Worm (Caenorhabditis elegans): ENCODE results near the gene C56G2.9.

Gene C56G2.9

DNA sequence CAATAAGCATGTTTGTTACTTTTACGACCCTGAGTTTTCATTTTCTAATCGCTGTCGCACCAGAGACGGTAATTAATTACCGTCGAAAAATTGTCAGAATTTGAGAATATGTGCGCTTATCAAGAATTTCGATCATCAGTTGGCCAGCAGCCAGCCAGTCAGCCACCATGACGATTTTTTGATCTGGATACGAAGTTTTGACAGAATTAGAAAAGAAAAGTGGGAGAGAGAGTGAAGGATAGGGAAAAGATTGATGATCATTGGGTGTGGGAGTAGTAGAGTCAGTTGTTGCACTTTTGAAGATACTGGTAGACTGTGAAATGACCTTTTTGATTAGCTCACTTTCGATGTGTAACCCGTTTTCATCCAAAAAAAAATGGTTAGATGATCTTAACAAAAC is 21.3 kb upstream of the C56G2.9 start:
- TF ChIP-seq elt-1 (tag; optimal IDR thresholded peaks at IDR 0.05) (peak; percentile 72), ceh-28 (tag; optimal IDR thresholded peaks at IDR 0.05) (no peak), lin-15B (tag; optimal IDR thresholded peaks at IDR 0.05) (peak; percentile 5), nhr-25 (tag; optimal IDR thresholded peaks at IDR 0.05) (peak; percentile 74), unc-62 (GFP tag; optimal IDR thresholded peaks at IDR 0.05) (peak; percentile 76), nhr-23 (tag; optimal IDR thresholded peaks at IDR 0.05) (peak; percentile 32), ceh-16 (tag; optimal IDR thresholded peaks at IDR 0.05) (no peak), nfya-1 (tag; optimal IDR thresholded peaks at IDR 0.05; ENCODE audit: insufficient read depth) (peak; percentile 19), lin-39 (tag; optimal IDR thresholded peaks at IDR 0.05) (peak; percentile 88)

ce11 chrIII:6362323-6362922 is 19.3 kb upstream of the C56G2.9 start:
- TF ChIP-seq nfya-1 (tag; optimal IDR thresholded peaks at IDR 0.05; ENCODE audit: insufficient read depth) (peak; percentile 33), pha-4 (tag; optimal IDR thresholded peaks at IDR 0.05) (peak; percentile 37), unc-62 (GFP tag; optimal IDR thresholded peaks at IDR 0.05) (no peak), nhr-43 (tag; optimal IDR thresholded peaks at IDR 0.05; ENCODE audit: poor library complexity, severe bottlenecking) (peak; percentile 71), ama-1 (optimal IDR thresholded peaks at IDR 0.05) (peak; percentile 31), tbx-2 (tag; optimal IDR thresholded peaks at IDR 0.05) (no peak), fos-1 (tag; optimal IDR thresholded peaks at IDR 0.05) (peak; percentile 7), fkh-2 (tag; optimal IDR thresholded peaks at IDR 0.05) (no peak), nhr-25 (tag; optimal IDR thresholded peaks at IDR 0.05) (peak; percentile 51), egl-27 (tag; optimal IDR thresholded peaks at IDR 0.05) (no peak), jun-1 (tag; optimal IDR thresholded peaks at IDR 0.05) (peak; percentile 40), elt-1 (tag; optimal IDR thresholded peaks at IDR 0.05) (peak; percentile 56), nhr-23 (tag; optimal IDR thresholded peaks at IDR 0.05) (peak; percentile 56), nhr-77 (tag; optimal IDR thresholded peaks at IDR 0.05) (no peak)

DNA sequence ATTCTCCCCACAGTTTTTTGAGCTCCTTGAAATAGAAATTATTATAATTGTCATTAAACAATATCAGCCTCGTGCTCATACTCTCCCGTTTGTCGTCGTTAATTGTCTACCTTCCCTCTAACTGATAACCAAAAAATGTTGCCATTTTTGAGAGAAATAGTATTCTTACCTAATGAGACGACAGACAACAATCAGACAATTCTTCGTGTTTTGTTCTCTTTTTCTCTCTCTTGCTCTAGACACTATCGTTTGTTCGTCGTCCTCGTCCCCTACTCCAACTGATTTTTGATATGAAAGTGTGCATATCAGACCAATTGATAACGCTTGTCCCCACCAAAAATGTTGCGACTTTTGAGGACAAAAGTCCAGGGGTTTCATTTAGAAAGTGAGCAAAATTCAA is 18.4 kb upstream of the C56G2.9 start:
- no peak for TF ChIP-seq tbx-2 (tag; optimal IDR thresholded peaks at IDR 0.05)
- TF ChIP-seq ztf-11 (tag; optimal IDR thresholded peaks at IDR 0.05), result no peak
- peak; percentile 98 for TF ChIP-seq pqm-1 (tag; optimal IDR thresholded peaks at IDR 0.05)
- no peak for TF ChIP-seq aly-2 (tag; optimal IDR thresholded peaks at IDR 0.05)
- no peak for TF ChIP-seq nhr-67 (tag; optimal IDR thresholded peaks at IDR 0.05)
- no peak for TF ChIP-seq lsy-12 (tag; optimal IDR thresholded peaks at IDR 0.05)
- no peak for TF ChIP-seq sea-2 (GFP tag; optimal IDR thresholded peaks at IDR 0.05)
- no peak for TF ChIP-seq mdl-1 (tag; optimal IDR thresholded peaks at IDR 0.05)
- no peak for TF ChIP-seq unc-62 (GFP tag; optimal IDR thresholded peaks at IDR 0.05)
- TF ChIP-seq snpc-4 (tag; optimal IDR thresholded peaks at IDR 0.05), result no peak
- no peak for TF ChIP-seq nfya-1 (tag; optimal IDR thresholded peaks at IDR 0.05; ENCODE audit: insufficient read depth)
- TF ChIP-seq mml-1 (tag; optimal IDR thresholded peaks at IDR 0.05), result no peak
- no peak for TF ChIP-seq elt-3 (tag; optimal IDR thresholded peaks at IDR 0.05)
- TF ChIP-seq daf-12 (tag; optimal IDR thresholded peaks at IDR 0.05), result no peak
- TF ChIP-seq nhr-12 (tag; optimal IDR thresholded peaks at IDR 0.05), result no peak
- no peak for TF ChIP-seq nhr-11 (tag; optimal IDR thresholded peaks at IDR 0.05)
- TF ChIP-seq skn-1 (tag; optimal IDR thresholded peaks at IDR 0.05), result peak; percentile 21
- no peak for TF ChIP-seq ceh-28 (tag; optimal IDR thresholded peaks at IDR 0.05)
- peak; percentile 97 for TF ChIP-seq elt-2 (tag; optimal IDR thresholded peaks at IDR 0.05)
- peak; percentile 19 for TF ChIP-seq jun-1 (tag; optimal IDR thresholded peaks at IDR 0.05)
- no peak for TF ChIP-seq zag-1 (tag; optimal IDR thresholded peaks at IDR 0.05)
- no peak for TF ChIP-seq nhr-76 (tag; optimal IDR thresholded peaks at IDR 0.05)
- TF ChIP-seq eor-1 (tag; optimal IDR thresholded peaks at IDR 0.05), result no peak
- no peak for TF ChIP-seq lin-39 (tag; optimal IDR thresholded peaks at IDR 0.05)
- no peak for TF ChIP-seq nhr-237 (tag; optimal IDR thresholded peaks at IDR 0.05)
- no peak for TF ChIP-seq elt-1 (tag; optimal IDR thresholded peaks at IDR 0.05)
- no peak for TF ChIP-seq fkh-10 (GFP tag; optimal IDR thresholded peaks at IDR 0.05)
- TF ChIP-seq fos-1 (tag; optimal IDR thresholded peaks at IDR 0.05), result no peak
- TF ChIP-seq fkh-2 (tag; optimal IDR thresholded peaks at IDR 0.05), result no peak
- no peak for TF ChIP-seq ceh-16 (tag; optimal IDR thresholded peaks at IDR 0.05)
- no peak for TF ChIP-seq nhr-25 (tag; optimal IDR thresholded peaks at IDR 0.05)
- TF ChIP-seq ZK546.5 (tag; optimal IDR thresholded peaks at IDR 0.05), result no peak
- no peak for TF ChIP-seq lin-15B (tag; optimal IDR thresholded peaks at IDR 0.05)
- TF ChIP-seq R02D3.7 (tag; optimal IDR thresholded peaks at IDR 0.05), result no peak
- no peak for TF ChIP-seq egl-27 (tag; optimal IDR thresholded peaks at IDR 0.05)
- no peak for TF ChIP-seq egl-5 (tag; optimal IDR thresholded peaks at IDR 0.05)
- TF ChIP-seq pha-4 (tag; optimal IDR thresholded peaks at IDR 0.05), result peak; percentile 59
- TF ChIP-seq nhr-43 (tag; optimal IDR thresholded peaks at IDR 0.05; ENCODE audit: poor library complexity, severe bottlenecking), result no peak
